Worm (Caenorhabditis elegans) whole organism, dauer: Measurements from ENCODE around the gene ugt-34.

Experiments
- unc-62 ChIP-seq: sonication (generic microtip); optimal IDR thresholded peaks from 2 replicates; lab custom pipeline; 2017; ENCODE audit warnings: missing biosample characterization, missing genetic modification reagents, missing genetic modification characterization

The ugt-34 gene

ce11 chrV:10656958-10657357 lies at the start of gene ugt-34:
Gene ugt-34 (minus strand): TSS chrV:10656978.
- TF ChIP-seq unc-62 (GFP tag; lab: Kevin White, UChicago), result no peak

- TF ChIP-seq unc-62 (GFP tag; lab: Kevin White, UChicago), result no peak
Observed at ce11 chrV:10702910-10703309, 46.1 kb upstream of the ugt-34 start.

DNA sequence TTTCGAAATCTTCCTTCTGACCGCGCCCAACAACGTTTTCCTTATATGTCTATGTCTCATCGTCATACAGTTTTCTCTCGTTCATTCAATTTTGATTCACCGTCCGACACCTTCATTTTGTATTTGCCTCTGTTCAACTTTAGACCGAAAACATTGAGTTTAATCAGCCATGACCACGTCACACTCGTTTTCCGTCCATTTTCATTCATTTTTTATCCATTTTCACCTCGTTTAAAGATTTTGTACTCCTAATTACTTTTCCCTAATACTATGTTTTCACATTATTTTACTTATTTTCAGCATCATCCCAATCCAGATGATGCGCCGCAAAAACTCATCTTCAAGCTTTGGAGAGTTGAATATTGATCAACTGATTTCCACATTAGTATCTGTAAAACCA lies 45.5 kb upstream of the ugt-34 start, which contains the start of gene pph-1:
Gene pph-1, plus strand, starts transcription at position 301 of the 400 bp plus-strand sequence.
- no peak for TF ChIP-seq unc-62 (GFP tag; lab: Kevin White, UChicago)

ce11 chrV:10699122-10699521 lies 42.3 kb upstream of the ugt-34 start:
- TF ChIP-seq unc-62 (GFP tag; lab: Kevin White, UChicago), result no peak

DNA sequence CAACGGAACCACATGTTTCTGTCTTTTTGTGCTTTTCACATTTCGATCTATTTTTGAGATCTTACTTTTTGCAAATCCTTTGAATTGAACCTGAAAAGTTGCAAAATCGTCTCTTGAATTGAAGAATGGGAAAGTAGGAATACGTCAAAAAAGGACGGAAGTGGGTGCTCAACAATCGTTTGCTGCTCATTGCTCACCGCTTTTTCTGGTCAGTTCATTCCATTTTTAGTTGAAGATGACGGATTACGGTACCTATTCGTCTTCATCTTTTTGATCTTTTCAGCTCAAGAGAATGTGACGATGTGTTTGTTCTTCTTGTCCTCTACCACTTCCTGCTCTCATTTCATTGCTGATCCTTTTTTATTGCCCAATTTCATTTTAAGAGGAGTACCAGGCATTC lies 38.4 kb upstream of the ugt-34 start, which contains the start of gene C05A2.4:
Gene C05A2.4, plus strand, starts transcription at position 301 of the 400 bp plus-strand sequence.
- no peak for TF ChIP-seq unc-62 (GFP tag; lab: Kevin White, UChicago)

- no peak for TF ChIP-seq unc-62 (GFP tag; lab: Kevin White, UChicago)
Observed at ce11 chrV:10693749-10694148, 37.0 kb upstream of the ugt-34 start.

DNA sequence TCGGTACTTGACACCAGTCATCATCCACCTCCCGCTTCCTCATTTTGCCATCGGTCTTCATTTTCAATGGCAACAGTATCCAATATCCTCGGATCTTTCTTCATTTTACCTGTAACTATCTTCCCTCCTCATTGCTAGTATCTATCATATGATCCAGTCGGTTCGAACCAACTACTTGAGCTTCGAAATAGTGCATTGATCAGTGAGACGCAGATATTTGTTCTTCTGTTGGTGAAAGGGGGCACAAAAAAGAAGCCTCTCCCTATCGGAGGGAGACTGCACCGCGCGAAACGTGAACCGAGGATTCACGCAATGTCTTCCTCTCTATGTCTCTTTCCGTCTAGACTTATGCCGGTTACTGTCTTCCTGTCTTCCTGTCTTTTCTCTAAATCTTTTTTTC lies 34.5 kb upstream of the ugt-34 start:
- TF ChIP-seq unc-62 (GFP tag; lab: Kevin White, UChicago), result no peak

- TF ChIP-seq unc-62 (GFP tag; lab: Kevin White, UChicago), result no peak
Observed at ce11 chrV:10687601-10688000, 30.8 kb upstream of the ugt-34 start, which contains the start of gene F29F11.20. Gene F29F11.20 (plus strand): TSS chrV:10687901.

DNA sequence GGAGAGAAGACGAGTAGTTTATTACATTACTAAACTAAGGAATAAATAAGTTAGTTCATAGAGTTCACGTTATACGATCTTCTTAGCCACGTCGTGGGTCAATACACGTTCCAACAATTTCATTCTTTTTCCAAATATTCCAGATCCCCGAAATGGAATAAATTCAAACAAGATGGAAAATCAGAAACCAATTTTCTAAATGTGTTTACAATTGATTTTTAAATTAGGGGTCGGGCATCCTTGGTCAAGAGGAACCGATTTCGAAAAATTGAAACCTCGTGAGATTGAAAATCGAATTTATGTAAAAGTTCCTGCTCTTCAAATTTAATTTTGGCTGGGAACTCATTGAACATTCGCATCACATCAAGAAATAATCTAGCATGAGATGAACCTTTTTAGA lies 28.0 kb upstream of the ugt-34 start:
- TF ChIP-seq unc-62 (GFP tag; lab: Kevin White, UChicago), result no peak

DNA sequence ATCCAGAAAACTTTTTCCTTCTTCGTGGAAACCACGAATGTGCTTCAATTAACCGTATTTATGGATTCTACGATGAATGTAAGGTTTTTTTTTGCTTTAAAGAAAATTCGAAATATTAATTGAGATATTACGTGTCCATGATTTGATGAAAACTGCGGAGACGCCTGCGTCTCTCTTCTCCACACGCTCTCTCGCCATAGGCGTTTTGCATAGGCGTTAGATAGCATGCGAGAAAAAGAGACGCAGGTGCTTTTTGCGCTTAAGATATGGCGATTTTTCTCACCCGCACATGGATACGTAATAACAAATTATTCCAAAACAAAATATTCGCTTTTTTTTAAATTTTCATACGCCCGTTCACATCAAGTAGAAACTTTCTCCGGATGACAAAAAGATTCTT lies 26.7 kb upstream of the ugt-34 start:
- TF ChIP-seq unc-62 (GFP tag; lab: Kevin White, UChicago), result no peak

ce11 chrV:10682122-10682521 lies 25.3 kb upstream of the ugt-34 start, which contains the start of gene gsp-1:
Gene gsp-1 (plus strand): TSS chrV:10682422.
- no peak for TF ChIP-seq unc-62 (GFP tag; lab: Kevin White, UChicago)

DNA sequence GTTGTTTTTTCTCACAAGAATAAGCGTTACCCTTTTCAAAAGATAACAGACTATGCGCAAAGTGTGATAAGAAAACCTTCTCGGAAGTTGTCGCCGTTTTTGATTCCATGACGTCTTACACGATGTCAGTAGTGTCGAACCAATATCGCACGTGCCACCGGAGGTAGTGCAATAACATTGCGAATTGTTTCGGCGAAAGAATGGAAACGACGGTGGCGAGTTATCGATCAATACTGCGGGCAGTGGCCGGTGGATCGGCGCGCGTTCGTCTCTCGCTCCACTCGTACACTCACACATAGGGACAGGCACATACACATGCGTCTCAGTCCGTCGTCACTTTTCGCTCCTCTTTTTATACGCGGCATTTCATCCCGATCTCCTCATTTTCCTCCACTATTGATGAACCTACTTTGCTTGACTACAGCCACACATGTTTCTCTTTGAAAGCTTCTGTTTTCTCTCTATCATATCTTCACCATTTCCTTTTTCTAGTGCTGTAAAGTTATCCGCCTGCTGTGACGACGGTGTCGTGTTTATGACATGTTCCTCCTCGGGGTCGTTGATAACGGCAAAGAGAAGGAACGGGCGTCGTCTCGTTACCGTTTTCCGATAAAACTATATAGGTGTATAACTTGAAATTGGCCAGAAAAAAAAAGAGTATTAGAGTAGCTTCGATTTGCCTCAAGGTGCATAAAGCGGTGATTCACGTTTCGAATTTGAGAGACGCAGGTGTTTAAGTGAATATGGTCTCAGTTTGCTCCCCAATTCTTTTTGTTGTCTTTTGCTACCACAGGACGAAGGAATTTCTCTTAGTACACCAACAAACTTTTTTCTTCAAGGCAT lies 24.6 kb upstream of the ugt-34 start:
- TF ChIP-seq unc-62 (GFP tag; lab: Kevin White, UChicago), result no peak

ce11 chrV:10679990-10680602 lies 23.3 kb upstream of the ugt-34 start:
- no peak for TF ChIP-seq unc-62 (GFP tag; lab: Kevin White, UChicago)

DNA sequence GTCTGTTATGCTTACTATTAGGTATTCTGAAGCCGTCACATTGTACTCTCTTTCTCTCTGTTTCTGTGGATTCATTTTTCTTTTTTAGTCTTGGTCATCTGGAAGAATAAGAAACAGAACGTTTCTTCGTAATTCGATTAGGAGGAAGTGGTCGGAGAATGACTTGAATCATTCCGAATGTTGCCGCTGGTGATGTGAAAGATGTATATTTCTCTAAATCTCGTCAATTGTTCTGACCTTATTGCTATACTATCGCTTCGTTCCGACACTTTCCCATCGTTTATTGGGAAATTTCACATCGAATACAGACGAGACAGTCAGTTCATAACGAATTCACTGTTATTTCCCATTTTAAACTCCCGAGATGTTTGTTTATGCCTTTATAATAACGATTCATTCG lies 22.3 kb upstream of the ugt-34 start:
- TF ChIP-seq unc-62 (GFP tag; lab: Kevin White, UChicago), result no peak

DNA sequence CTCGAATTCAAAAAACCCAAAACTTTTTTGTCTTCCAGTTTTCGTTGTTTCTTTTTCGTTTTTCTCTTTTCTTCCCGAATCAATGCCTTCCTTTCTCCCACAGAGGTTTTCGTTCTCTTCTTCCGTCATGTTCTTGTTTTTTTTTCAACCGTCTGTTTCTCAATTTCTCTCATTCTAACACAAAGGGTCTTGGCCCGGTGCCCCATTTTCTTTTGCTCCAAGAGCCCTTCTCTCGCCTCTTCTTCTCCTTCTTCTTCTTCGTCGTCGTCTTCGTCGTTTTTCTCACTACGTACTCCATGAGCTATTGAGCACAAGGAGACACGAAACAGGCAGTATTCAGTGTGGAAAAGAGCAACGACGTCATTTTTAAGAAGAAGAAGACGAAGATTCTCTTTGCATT lies 20.7 kb upstream of the ugt-34 start:
- TF ChIP-seq unc-62 (GFP tag; lab: Kevin White, UChicago), result no peak

- TF ChIP-seq unc-62 (GFP tag; lab: Kevin White, UChicago), result no peak
Observed at ce11 chrV:10675978-10676377, 19.2 kb upstream of the ugt-34 start.
